Worm (Caenorhabditis elegans) whole organism, L4 larva: ENCODE measurements around the gene iglr-1.

Experiments used
- F44E2.7 ChIP-seq: fragments of 200-800 bp; sonication (Bioruptor generic); IDR thresholded peaks from 2 replicates; pipeline ENCODE4 v2.1.2; 2022; ENCODE audit warnings: missing genetic modification characterization, missing compliant biosample characterization
- T26A8.4 ChIP-seq: fragments of 200-800 bp; sonication (Bioruptor generic); IDR thresholded peaks from 2 replicates; pipeline ENCODE4 v1.3.6; 2022; ENCODE audit warnings: missing genetic modification characterization, missing compliant biosample characterization
- Y48G9A.11 ChIP-seq: fragments of 200-800 bp; sonication (Bioruptor generic); IDR thresholded peaks from 2 replicates; pipeline ENCODE4 v1.3.6; 2022; ENCODE audit warnings: missing genetic modification reagents, missing genetic modification characterization, missing compliant biosample characterization
- aha-1 ChIP-seq: fragments of 150-350 bp; peaks from one replicate; lab custom pipeline; 2014; ENCODE audit warnings: missing biosample characterization, missing genetic modification characterization
- aly-2 ChIP-seq: sonication (generic microtip); optimal IDR thresholded peaks from 2 replicates; lab custom pipeline; 2018; ENCODE audit warnings: missing biosample characterization, missing genetic modification characterization
- ceh-20 ChIP-seq: fragments of 200-800 bp; sonication (Bioruptor generic); IDR thresholded peaks from 2 replicates; pipeline ENCODE4 v1.3.6; 2022; ENCODE audit warnings: missing genetic modification reagents, missing genetic modification characterization, missing compliant biosample characterization
- ceh-32 ChIP-seq: sonication (generic microtip); optimal IDR thresholded peaks from 2 replicates; lab custom pipeline; 2016; ENCODE audit warnings: mild to moderate bottlenecking, missing genetic modification characterization, missing compliant biosample characterization; ENCODE audit not compliant: poor library complexity
- daf-8 ChIP-seq: fragments of 200-800 bp; sonication (Bioruptor generic); IDR thresholded peaks from 2 replicates; pipeline ENCODE4 v1.3.6; 2022; ENCODE audit warnings: missing genetic modification characterization, missing compliant biosample characterization
- hlh-11 ChIP-seq: fragments of 200-800 bp; sonication (Bioruptor generic); optimal IDR thresholded peaks from 2 replicates; lab custom pipeline; 2018; ENCODE audit warnings: mild to moderate bottlenecking, missing genetic modification characterization, missing compliant biosample characterization
- hlh-30 ChIP-seq: sonication (generic microtip); optimal IDR thresholded peaks from 2 replicates; lab custom pipeline; 2017; ENCODE audit warnings: antibody characterized with exemption, mild to moderate bottlenecking, missing genetic modification characterization, missing compliant biosample characterization; ENCODE audit not compliant: insufficient read depth
- lin-38 ChIP-seq: fragments of 200-800 bp; sonication (Bioruptor generic); IDR thresholded peaks from 2 replicates; pipeline ENCODE4 v1.3.6; 2022; ENCODE audit warnings: missing genetic modification reagents, missing genetic modification characterization, missing compliant biosample characterization
- madf-5 ChIP-seq, 2 experiments: fragments of 200-800 bp; sonication (Bioruptor generic); IDR thresholded peaks; 2 replicates each; pipeline ENCODE4 v1.3.6; 2022; ENCODE audit warnings: missing compliant biosample characterization in 2 of 2, missing genetic modification characterization in 2 of 2
- mdl-1 ChIP-seq, 2 experiments: fragments of 150-350 bp in 1 of 2; sonication (generic microtip) in 1 of 2; optimal IDR thresholded peaks; 2 replicates each; lab custom pipeline; 2014 to 2017; ENCODE audit warnings: missing biosample characterization in 2 of 2, missing genetic modification characterization in 2 of 2
- mdt-29 ChIP-seq: fragments of 200-800 bp; sonication (Bioruptor generic); IDR thresholded peaks from 2 replicates; pipeline ENCODE4 v1.3.6; 2022; ENCODE audit warnings: missing genetic modification reagents, missing genetic modification characterization, missing compliant biosample characterization
- mxl-2 ChIP-seq: fragments of 200-800 bp; sonication (Bioruptor generic); conservative IDR thresholded peaks from 2 replicates; pipeline ENCODE4 v1.3.6; 2022; ENCODE audit warnings: missing genetic modification reagents, missing genetic modification characterization, missing compliant biosample characterization
- nhr-237 ChIP-seq: sonication (generic microtip); optimal IDR thresholded peaks from 2 replicates; lab custom pipeline; 2017; ENCODE audit warnings: missing biosample characterization, missing genetic modification characterization
- nhr-42 ChIP-seq: fragments of 200-800 bp; sonication (Bioruptor generic); IDR thresholded peaks from 2 replicates; pipeline ENCODE4 v1.3.6; 2022; ENCODE audit warnings: missing genetic modification characterization, missing compliant biosample characterization
- nhr-6 ChIP-seq: fragments of 150-350 bp; optimal IDR thresholded peaks from 2 replicates; lab custom pipeline; 2014; ENCODE audit warnings: missing biosample characterization, missing genetic modification characterization
- saeg-2 ChIP-seq: fragments of 200-800 bp; sonication (Bioruptor generic); IDR thresholded peaks from 2 replicates; pipeline ENCODE4 v1.3.6; 2022; ENCODE audit warnings: missing genetic modification reagents, missing genetic modification characterization, missing compliant biosample characterization
- set-16 ChIP-seq: fragments of 200-800 bp; sonication (Bioruptor generic); IDR thresholded peaks from 2 replicates; pipeline ENCODE4 v1.3.6; 2022; ENCODE audit warnings: missing genetic modification reagents, missing genetic modification characterization, missing compliant biosample characterization
- snpc-1.2 ChIP-seq: fragments of 200-800 bp; sonication (Bioruptor generic); IDR thresholded peaks from 2 replicates; pipeline ENCODE4 v1.3.6; 2022; ENCODE audit warnings: missing genetic modification reagents, missing genetic modification characterization, missing compliant biosample characterization
- snpc-4 ChIP-seq: fragments of 150-350 bp; optimal IDR thresholded peaks from 2 replicates; lab custom pipeline; 2014; ENCODE audit warnings: missing biosample characterization, missing genetic modification characterization
- tag-97 ChIP-seq: fragments of 200-800 bp; sonication (Bioruptor generic); IDR thresholded peaks from 2 replicates; pipeline ENCODE4 v1.3.6; 2022; ENCODE audit warnings: missing genetic modification characterization, missing compliant biosample characterization
- unc-62 ChIP-seq, 3 experiments: fragments of 150-350 bp in 1 of 3; sonication (generic microtip); optimal IDR thresholded peaks in 2 of 3; peaks in 1 of 3; 1 replicate in 1 of 3; 2 replicates in 2 of 3; lab custom pipeline; 2014 to 2017; ENCODE audit warnings: missing biosample characterization in 3 of 3, missing genetic modification characterization in 3 of 3, missing genetic modification reagents in 3 of 3, missing genotype in 1 of 3
- ztf-7 ChIP-seq: fragments of 150-350 bp; optimal IDR thresholded peaks from 2 replicates; lab custom pipeline; 2014; ENCODE audit warnings: missing biosample characterization, missing genetic modification characterization

Gene iglr-1

ce11 chrX:14961471-14961870 is 29.7 kb downstream of the iglr-1 start, which contains the start of gene idpp-3:
Gene idpp-3 (minus strand): TSS chrX:14961571.
- TF ChIP-seq ceh-20 (no peak), aha-1 (tag; lab: Kevin White, UChicago) (peak; percentile 28), hlh-11 (tag; lab: Kevin White, UChicago) (no peak), ztf-7 (tag; lab: Kevin White, UChicago) (no peak)
- TF ChIP-seq, all 104 proteins: peak for 1

ce11 chrX:14960841-14961240 is 30.3 kb downstream of the iglr-1 start:
- TF ChIP-seq ceh-32 (tag; lab: Kevin White, UChicago) (no peak), mdl-1 (tag; optimal IDR thresholded peaks at IDR 0.05; lab: Kevin White, UChicago) (no peak), mxl-2 (GFP tag; lab: Robert Waterston, UW) (no peak), mdt-29 (GFP tag; lab: Robert Waterston, UW) (no peak), hlh-30 (tag; lab: Kevin White, UChicago) (no peak), Y48G9A.11 (GFP tag; lab: Robert Waterston, UW) (no peak), madf-5 (GFP tag; IDR thresholded peaks at IDR 0.05; lab: Robert Waterston, UW) (0 out of 4 replicates have a peak, but pooled peaks of 1 of the 2 experiments have one; percentile 43), set-16 (peak; percentile 92), aly-2 (tag; lab: Kevin White, UChicago) (no peak), T26A8.4 (GFP tag; lab: Robert Waterston, UW) (no peak), saeg-2 (no peak), lin-38 (GFP tag; lab: Robert Waterston, UW) (no peak), F44E2.7 (GFP tag; lab: Robert Waterston, UW) (no peak), nhr-6 (tag; lab: Kevin White, UChicago) (no peak)

- peak in 1 of 2 experiments; percentile 67 for TF ChIP-seq unc-62 (GFP tag; optimal IDR thresholded peaks at IDR 0.05 in 1 of 2; lab: Kevin White, UChicago)
- no peak for TF ChIP-seq unc-62 (tag; optimal IDR thresholded peaks at IDR 0.05; lab: Kevin White, UChicago)
- no peak for TF ChIP-seq snpc-4 (tag; lab: Kevin White, UChicago)
- no peak for TF ChIP-seq nhr-42
These were observed 31.6 kb downstream of the iglr-1 start for ce11 chrX:14959393-14960073.

- TF ChIP-seq daf-8 (GFP tag; lab: Robert Waterston, UW) = no peak
- TF ChIP-seq unc-62 (GFP tag; optimal IDR thresholded peaks at IDR 0.05 in 1 of 2; lab: Kevin White, UChicago) = peak in 1 of 2 experiments; percentile 97
- TF ChIP-seq unc-62 (tag; optimal IDR thresholded peaks at IDR 0.05; lab: Kevin White, UChicago) = no peak
These were observed 32.8 kb downstream of the iglr-1 start for ce11 chrX:14958401-14958800.

- peak in 1 of 2 experiments; percentile 84 for TF ChIP-seq unc-62 (GFP tag; optimal IDR thresholded peaks at IDR 0.05 in 1 of 2; lab: Kevin White, UChicago)
- no peak for TF ChIP-seq unc-62 (tag; optimal IDR thresholded peaks at IDR 0.05; lab: Kevin White, UChicago)
- no peak for TF ChIP-seq nhr-237 (tag; lab: Kevin White, UChicago)
These were observed 34.0 kb downstream of the iglr-1 start for ce11 chrX:14957176-14957575.

ce11 chrX:14954548-14954947 is 36.6 kb downstream of the iglr-1 start, which contains the start of gene pag-3:
Gene pag-3 (minus strand): TSS chrX:14954648.
- TF ChIP-seq T26A8.4 (GFP tag; lab: Robert Waterston, UW) (no peak), unc-62 (GFP tag; optimal IDR thresholded peaks at IDR 0.05 in 1 of 2; lab: Kevin White, UChicago) (peak in 1 of 2 experiments; percentile 23), unc-62 (tag; optimal IDR thresholded peaks at IDR 0.05; lab: Kevin White, UChicago) (no peak)

- no peak for TF ChIP-seq tag-97 (GFP tag; lab: Robert Waterston, UW)
- TF ChIP-seq snpc-1.2 (GFP tag; lab: Robert Waterston, UW) = peak; percentile 54; the same call in 1 of the 2 replicates
These were observed 39.4 kb downstream of the iglr-1 start for ce11 chrX:14951797-14952196.
